Worm (Caenorhabditis elegans) whole organism, late embryonic: ENCODE results near the gene B0035.22.

Experiments used
- F13H6.1 ChIP-seq: sonication (generic microtip); optimal IDR thresholded peaks from 2 replicates; lab custom pipeline; 2016; ENCODE audit warnings: missing genetic modification characterization, missing compliant biosample characterization
- Y22D7AL.16 ChIP-seq: sonication (generic microtip); optimal IDR thresholded peaks from 2 replicates; lab custom pipeline; 2016; ENCODE audit warnings: missing genetic modification characterization, missing compliant biosample characterization
- ama-1 ChIP-seq: fragments of 150-350 bp; optimal IDR thresholded peaks from 2 replicates; lab custom pipeline; 2014
- ceh-9 ChIP-seq: sonication (generic microtip); optimal IDR thresholded peaks from 2 replicates; lab custom pipeline; 2016; ENCODE audit warnings: mild to moderate bottlenecking, missing genetic modification characterization, inconsistent platforms, missing compliant biosample characterization
- elt-4 ChIP-seq: sonication (generic microtip); optimal IDR thresholded peaks from 2 replicates; lab custom pipeline; 2016; ENCODE audit warnings: missing genetic modification characterization, missing compliant biosample characterization
- fkh-10 ChIP-seq: fragments of 150-350 bp; optimal IDR thresholded peaks from 2 replicates; lab custom pipeline; 2014; ENCODE audit warnings: missing biosample characterization, missing genetic modification reagents, missing genetic modification characterization
- hlh-15 ChIP-seq: sonication (generic microtip); optimal IDR thresholded peaks from 2 replicates; lab custom pipeline; 2016; ENCODE audit warnings: missing genetic modification characterization, missing compliant biosample characterization
- hlh-30 ChIP-seq: sonication (generic microtip); optimal IDR thresholded peaks from 2 replicates; lab custom pipeline; 2017; ENCODE audit warnings: antibody characterized with exemption, missing genetic modification characterization, missing compliant biosample characterization; ENCODE audit not compliant: insufficient read depth
- odd-2 ChIP-seq: sonication (generic microtip); optimal IDR thresholded peaks from 2 replicates; lab custom pipeline; 2017; ENCODE audit warnings: antibody characterized with exemption, mild to moderate bottlenecking, missing genetic modification characterization, missing compliant biosample characterization
- pros-1 ChIP-seq: fragments of 150-350 bp; optimal IDR thresholded peaks from 2 replicates; lab custom pipeline; 2014; ENCODE audit warnings: missing biosample characterization, missing genetic modification reagents, missing genetic modification characterization

DNA sequence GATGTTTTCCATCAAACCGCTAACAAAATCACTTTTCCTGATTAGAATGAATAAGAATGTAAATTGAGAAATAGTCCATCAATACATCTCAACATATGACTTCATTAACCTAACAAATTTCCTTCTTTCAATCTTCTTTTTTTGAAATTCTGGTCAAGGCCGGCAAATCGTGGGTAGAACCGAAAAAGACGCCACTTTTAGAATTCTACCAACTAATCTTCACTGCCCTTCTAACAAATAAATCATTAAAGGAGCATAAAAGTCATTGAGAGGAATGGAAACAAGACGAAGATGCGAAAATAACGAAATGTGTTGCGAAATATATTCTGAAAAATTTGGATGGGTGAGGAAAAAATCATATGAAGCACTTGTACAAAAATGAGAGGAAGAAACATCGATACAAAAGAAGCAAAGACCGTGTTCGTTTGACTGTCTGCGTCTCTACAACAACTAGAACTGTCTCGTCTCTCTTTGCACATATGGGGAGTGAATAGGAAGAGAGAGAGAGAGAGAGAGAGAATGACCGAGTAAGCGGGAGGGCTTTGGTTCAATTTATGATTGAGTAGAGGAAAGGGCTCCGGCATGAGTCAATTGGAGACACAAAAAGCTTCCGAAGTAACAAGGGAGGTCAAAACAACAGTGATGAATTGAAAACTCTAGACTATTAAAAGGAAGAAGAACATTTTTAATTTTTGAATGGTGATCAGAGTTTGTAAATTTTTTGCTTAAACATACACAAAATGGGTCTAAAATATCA is 49.0 kb downstream of the B0035.22 start:
- TF ChIP-seq hlh-30 (tag; lab: Kevin White, UChicago) (no peak), elt-4 (tag; lab: Kevin White, UChicago) (no peak), F13H6.1 (tag; lab: Kevin White, UChicago) (no peak), fkh-10 (GFP tag; lab: Kevin White, UChicago) (no peak), pros-1 (tag; lab: Kevin White, UChicago) (no peak), Y22D7AL.16 (no peak), ceh-9 (tag; lab: Kevin White, UChicago) (no peak), odd-2 (no peak), ama-1 (lab: Kevin White, UChicago) (no peak), hlh-15 (tag; lab: Kevin White, UChicago) (no peak)
